Worm (Caenorhabditis elegans): Measurements from ENCODE around the gene srj-8.

- TF ChIP-seq ceh-9 (tag; optimal IDR thresholded peaks at IDR 0.05) (no peak), ref-2 (tag; optimal IDR thresholded peaks at IDR 0.05) (no peak), ama-1 (optimal IDR thresholded peaks at IDR 0.05) (no peak), unc-86 (tag; optimal IDR thresholded peaks at IDR 0.05) (no peak), ttx-3 (tag; optimal IDR thresholded peaks at IDR 0.05) (no peak), unc-55 (GFP tag; optimal IDR thresholded peaks at IDR 0.05) (no peak), lim-6 (tag; optimal IDR thresholded peaks at IDR 0.05) (no peak), K09A11.1 (tag; optimal IDR thresholded peaks at IDR 0.05; ENCODE audit: insufficient read depth) (no peak), sdc-2 (tag; optimal IDR thresholded peaks at IDR 0.05) (no peak), lin-11 (tag; optimal IDR thresholded peaks at IDR 0.05) (no peak), pat-9 (tag; optimal IDR thresholded peaks at IDR 0.05) (no peak), ceh-19 (GFP tag; optimal IDR thresholded peaks at IDR 0.05) (no peak), tbx-2 (tag; optimal IDR thresholded peaks at IDR 0.05) (no peak)
Measured at ce11 chrV:3260075-3260474, 12.5 kb downstream of the srj-8 start, which contains the start of gene srbc-5.
